Fruit fly (Drosophila melanogaster): ENCODE results near the gene CG32650.

DNA sequence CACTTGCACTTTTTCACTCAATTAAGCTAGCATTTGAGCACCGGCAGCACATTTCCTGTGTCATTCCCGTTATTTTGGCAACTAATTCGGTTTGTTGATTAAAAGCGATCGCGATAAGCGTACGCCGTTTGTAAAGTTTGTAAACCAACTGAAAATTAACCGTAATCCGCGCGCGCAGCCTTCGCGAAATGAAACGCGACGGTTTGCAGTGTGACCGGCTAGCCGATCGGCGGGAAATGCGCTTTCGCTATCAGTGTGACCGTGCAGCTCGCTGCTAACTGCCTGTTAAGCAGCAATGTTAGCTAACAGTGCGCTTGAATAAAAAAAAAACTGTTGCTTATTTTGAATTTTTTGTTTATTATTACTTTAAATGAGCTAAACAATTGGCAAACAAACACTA is 1.3 kb downstream of the CG32650 start, which contains the start of gene Pde9:
- TF ChIP-seq Sin3A (optimal IDR thresholded peaks at IDR 0.05) (no peak), psq (optimal IDR thresholded peaks at IDR 0.05) (no peak), insv (optimal IDR thresholded peaks at IDR 0.05) (no peak)

Measured in Kc167 (cell line).